Worm (Caenorhabditis elegans) whole organism, L4 larva: ENCODE data around the gene srh-100.
A peak's percentile ranks its signal among the peaks of the same experiment; 100 is the strongest.

ENCODE experiments used
- F10B5.3 ChIP-seq: sonication (generic microtip); optimal IDR thresholded peaks from 2 replicates; lab custom pipeline; 2016; ENCODE audit warnings: mild to moderate bottlenecking, missing genetic modification characterization, missing compliant biosample characterization
- F26F4.8 ChIP-seq: fragments of 200-800 bp; sonication (Bioruptor generic); conservative IDR thresholded peaks from 2 replicates; pipeline ENCODE4 v1.3.6; 2022; ENCODE audit warnings: missing genetic modification characterization, missing compliant biosample characterization
- F37D6.2 ChIP-seq: sonication (generic microtip); optimal IDR thresholded peaks from 2 replicates; lab custom pipeline; 2016; ENCODE audit warnings: mild to moderate bottlenecking, missing genetic modification characterization, missing compliant biosample characterization
- F44E2.7 ChIP-seq: fragments of 200-800 bp; sonication (Bioruptor generic); IDR thresholded peaks from 2 replicates; pipeline ENCODE4 v2.1.2; 2022; ENCODE audit warnings: missing genetic modification characterization, missing compliant biosample characterization
- R02D3.7 ChIP-seq: fragments of 150-350 bp; sonication (generic microtip); optimal IDR thresholded peaks from 3 replicates; lab custom pipeline; 2014; ENCODE audit warnings: missing biosample characterization, missing genetic modification characterization
- T20F7.1 ChIP-seq: fragments of 200-800 bp; sonication (Bioruptor generic); optimal IDR thresholded peaks from 2 replicates; lab custom pipeline; 2018; ENCODE audit warnings: mild to moderate bottlenecking, missing genetic modification characterization, missing compliant biosample characterization
- aly-2 ChIP-seq: sonication (generic microtip); optimal IDR thresholded peaks from 2 replicates; lab custom pipeline; 2018; ENCODE audit warnings: missing biosample characterization, missing genetic modification characterization
- ama-1 ChIP-seq: fragments of 150-350 bp; optimal IDR thresholded peaks from 2 replicates; lab custom pipeline; 2014; ENCODE audit warnings: inconsistent platforms, mixed read lengths
- attf-4 ChIP-seq: sonication (generic microtip); optimal IDR thresholded peaks from 3 replicates; lab custom pipeline; 2017; ENCODE audit warnings: missing biosample characterization, missing genetic modification characterization
- ceh-20 ChIP-seq: fragments of 200-800 bp; sonication (Bioruptor generic); IDR thresholded peaks from 2 replicates; pipeline ENCODE4 v1.3.6; 2022; ENCODE audit warnings: missing genetic modification reagents, missing genetic modification characterization, missing compliant biosample characterization
- ceh-28 ChIP-seq: fragments of 150-350 bp; optimal IDR thresholded peaks from 2 replicates; lab custom pipeline; 2014; ENCODE audit warnings: missing biosample characterization, missing genetic modification reagents, missing genetic modification characterization
- ceh-62 ChIP-seq: sonication (generic microtip); optimal IDR thresholded peaks from 2 replicates; lab custom pipeline; 2017; ENCODE audit warnings: missing biosample characterization, missing genetic modification characterization
- daf-12 ChIP-seq: fragments of 150-350 bp; optimal IDR thresholded peaks from 2 replicates; lab custom pipeline; 2014; ENCODE audit warnings: missing biosample characterization, missing genetic modification reagents, missing genetic modification characterization
- daf-16 ChIP-seq, 3 experiments: sonication (generic microtip); optimal IDR thresholded peaks; 2 replicates each; lab custom pipeline; 2016 to 2017; ENCODE audit warnings: missing genetic modification characterization in 3 of 3, missing genetic modification reagents in 3 of 3, mild to moderate bottlenecking in 2 of 3, missing compliant biosample characterization in 2 of 3, missing biosample characterization in 1 of 3, moderate library complexity in 1 of 3
- dmd-6 ChIP-seq: fragments of 200-800 bp; sonication (Bioruptor generic); IDR thresholded peaks from 2 replicates; pipeline ENCODE4 v1.3.6; 2022; ENCODE audit warnings: missing genetic modification reagents, missing genetic modification characterization, missing compliant biosample characterization
- dpl-1 ChIP-seq: fragments of 150-350 bp; optimal IDR thresholded peaks from 2 replicates; lab custom pipeline; 2014; ENCODE audit warnings: missing biosample characterization, missing genetic modification reagents, missing genetic modification characterization
- duxl-1 ChIP-seq: sonication (generic microtip); optimal IDR thresholded peaks from 2 replicates; lab custom pipeline; 2016; ENCODE audit warnings: mild to moderate bottlenecking, missing genetic modification characterization, moderate library complexity, missing compliant biosample characterization; ENCODE audit not compliant: poor library complexity
- egl-27 ChIP-seq: sonication (generic microtip); optimal IDR thresholded peaks from 3 replicates; lab custom pipeline; 2017; ENCODE audit warnings: missing biosample characterization, missing genetic modification reagents, missing genetic modification characterization
- gei-8 ChIP-seq: fragments of 200-800 bp; sonication (Bioruptor generic); optimal IDR thresholded peaks from 2 replicates; lab custom pipeline; 2018; ENCODE audit warnings: mild to moderate bottlenecking, missing genetic modification characterization, missing compliant biosample characterization
- hlh-11 ChIP-seq: fragments of 200-800 bp; sonication (Bioruptor generic); optimal IDR thresholded peaks from 2 replicates; lab custom pipeline; 2018; ENCODE audit warnings: mild to moderate bottlenecking, missing genetic modification characterization, missing compliant biosample characterization
- hlh-30 ChIP-seq: sonication (generic microtip); optimal IDR thresholded peaks from 2 replicates; lab custom pipeline; 2017; ENCODE audit warnings: antibody characterized with exemption, mild to moderate bottlenecking, missing genetic modification characterization, missing compliant biosample characterization; ENCODE audit not compliant: insufficient read depth
- lin-1 ChIP-seq: fragments of 200-800 bp; sonication (Bioruptor generic); IDR thresholded peaks from 2 replicates; pipeline ENCODE4 v1.3.6; 2022; ENCODE audit warnings: missing genetic modification reagents, missing genetic modification characterization, missing compliant biosample characterization
- lin-13 ChIP-seq: fragments of 150-350 bp; optimal IDR thresholded peaks from 2 replicates; lab custom pipeline; 2014; ENCODE audit warnings: missing biosample characterization, missing genetic modification reagents, missing genetic modification characterization
- lin-38 ChIP-seq: fragments of 200-800 bp; sonication (Bioruptor generic); IDR thresholded peaks from 2 replicates; pipeline ENCODE4 v1.3.6; 2022; ENCODE audit warnings: missing genetic modification reagents, missing genetic modification characterization, missing compliant biosample characterization
- lir-3 ChIP-seq: sonication (generic microtip); optimal IDR thresholded peaks from 2 replicates; lab custom pipeline; 2016; ENCODE audit warnings: mild to moderate bottlenecking, missing genetic modification characterization, missing compliant biosample characterization
- mdt-29 ChIP-seq: fragments of 200-800 bp; sonication (Bioruptor generic); IDR thresholded peaks from 2 replicates; pipeline ENCODE4 v1.3.6; 2022; ENCODE audit warnings: missing genetic modification reagents, missing genetic modification characterization, missing compliant biosample characterization
- mes-2 ChIP-seq: sonication (generic microtip); optimal IDR thresholded peaks from 2 replicates; lab custom pipeline; 2016; ENCODE audit warnings: missing genotype, mild to moderate bottlenecking, missing genetic modification characterization, missing compliant biosample characterization; ENCODE audit not compliant: poor library complexity, severe bottlenecking
- mxl-2 ChIP-seq: fragments of 200-800 bp; sonication (Bioruptor generic); conservative IDR thresholded peaks from 2 replicates; pipeline ENCODE4 v1.3.6; 2022; ENCODE audit warnings: missing genetic modification reagents, missing genetic modification characterization, missing compliant biosample characterization
- mxl-3 ChIP-seq: fragments of 200-800 bp; sonication (Bioruptor generic); optimal IDR thresholded peaks from 2 replicates; lab custom pipeline; 2018; ENCODE audit warnings: mild to moderate bottlenecking, missing genetic modification characterization, missing compliant biosample characterization
- nhr-102 ChIP-seq: sonication (generic microtip); optimal IDR thresholded peaks from 2 replicates; lab custom pipeline; 2016; ENCODE audit warnings: mild to moderate bottlenecking, missing genetic modification characterization, moderate library complexity, missing compliant biosample characterization
- nhr-111 ChIP-seq: fragments of 200-800 bp; sonication (Bioruptor generic); optimal IDR thresholded peaks from 2 replicates; lab custom pipeline; 2018; ENCODE audit warnings: mild to moderate bottlenecking, missing genetic modification characterization, missing compliant biosample characterization
- nhr-237 ChIP-seq: sonication (generic microtip); optimal IDR thresholded peaks from 2 replicates; lab custom pipeline; 2017; ENCODE audit warnings: missing biosample characterization, missing genetic modification characterization
- nhr-25 ChIP-seq: sonication (generic microtip); optimal IDR thresholded peaks from 2 replicates; lab custom pipeline; 2017; ENCODE audit warnings: missing genetic modification characterization, mild to moderate bottlenecking, missing compliant biosample characterization, antibody characterized with exemption, moderate library complexity, borderline replicate concordance; ENCODE audit not compliant: insufficient read depth
- nhr-28 ChIP-seq: fragments of 150-350 bp; optimal IDR thresholded peaks from 2 replicates; lab custom pipeline; 2014; ENCODE audit warnings: missing biosample characterization, missing genetic modification characterization
- nhr-76 ChIP-seq: fragments of 150-350 bp; optimal IDR thresholded peaks from 2 replicates; lab custom pipeline; 2014; ENCODE audit warnings: missing biosample characterization, missing genetic modification characterization
- nhr-77 ChIP-seq: fragments of 150-350 bp; optimal IDR thresholded peaks from 2 replicates; lab custom pipeline; 2014; ENCODE audit warnings: missing biosample characterization, missing genetic modification characterization
- pha-4 ChIP-seq, 2 experiments: fragments of 150-350 bp in 1 of 2; fragments of 200-800 bp in 1 of 2; sonication (Bioruptor generic) in 1 of 2; IDR thresholded peaks in 1 of 2; optimal IDR thresholded peaks in 1 of 2; 2 replicates each; pipeline versions ENCODE4 v1.3.6 to Lab custom; 2014 to 2022; ENCODE audit warnings: missing genetic modification characterization in 2 of 2, missing genetic modification reagents in 2 of 2, missing biosample characterization in 1 of 2, missing compliant biosample characterization in 1 of 2
- pqm-1 ChIP-seq: sonication (generic microtip); optimal IDR thresholded peaks from 2 replicates; lab custom pipeline; 2017; ENCODE audit warnings: missing biosample characterization, missing genetic modification characterization
- set-16 ChIP-seq: fragments of 200-800 bp; sonication (Bioruptor generic); IDR thresholded peaks from 2 replicates; pipeline ENCODE4 v1.3.6; 2022; ENCODE audit warnings: missing genetic modification reagents, missing genetic modification characterization, missing compliant biosample characterization
- skn-1 ChIP-seq: fragments of 150-350 bp; optimal IDR thresholded peaks from 2 replicates; lab custom pipeline; 2014; ENCODE audit warnings: missing biosample characterization, missing genetic modification characterization
- snpc-1.2 ChIP-seq: fragments of 200-800 bp; sonication (Bioruptor generic); IDR thresholded peaks from 2 replicates; pipeline ENCODE4 v1.3.6; 2022; ENCODE audit warnings: missing genetic modification reagents, missing genetic modification characterization, missing compliant biosample characterization
- spr-1 ChIP-seq: sonication (generic microtip); optimal IDR thresholded peaks from 2 replicates; lab custom pipeline; 2016; ENCODE audit warnings: mild to moderate bottlenecking, missing genetic modification characterization, missing compliant biosample characterization
- tag-97 ChIP-seq: fragments of 200-800 bp; sonication (Bioruptor generic); IDR thresholded peaks from 2 replicates; pipeline ENCODE4 v1.3.6; 2022; ENCODE audit warnings: missing genetic modification characterization, missing compliant biosample characterization
- unc-39 ChIP-seq: sonication (generic microtip); optimal IDR thresholded peaks from 2 replicates; lab custom pipeline; 2017; ENCODE audit warnings: missing biosample characterization, missing genetic modification characterization
- unc-62 ChIP-seq, 3 experiments: fragments of 150-350 bp in 1 of 3; sonication (generic microtip); optimal IDR thresholded peaks in 2 of 3; peaks in 1 of 3; 1 replicate in 1 of 3; 2 replicates in 2 of 3; lab custom pipeline; 2014 to 2017; ENCODE audit warnings: missing biosample characterization in 3 of 3, missing genetic modification characterization in 3 of 3, missing genetic modification reagents in 3 of 3, missing genotype in 1 of 3
- ztf-11 ChIP-seq: fragments of 150-350 bp; optimal IDR thresholded peaks from 2 replicates; lab custom pipeline; 2014; ENCODE audit warnings: missing biosample characterization, missing genetic modification characterization
- ztf-7 ChIP-seq: fragments of 150-350 bp; optimal IDR thresholded peaks from 2 replicates; lab custom pipeline; 2014; ENCODE audit warnings: missing biosample characterization, missing genetic modification characterization

Gene srh-100

ce11 chrII:3684487-3685067, 29.9 kb downstream of the srh-100 start:
- TF ChIP-seq daf-16 (GFP tag; optimal IDR thresholded peaks at IDR 0.05; lab: Kevin White, UChicago) (no peak), daf-16 (tag; optimal IDR thresholded peaks at IDR 0.05; lab: Kevin White, UChicago) (peak; percentile 21), set-16 (GFP tag; lab: Robert Waterston, UW) (no peak), ztf-7 (tag; lab: Kevin White, UChicago) (no peak), pha-4 (GFP tag; IDR thresholded peaks at IDR 0.05; lab: Robert Waterston, UW) (no peak), pha-4 (tag; optimal IDR thresholded peaks at IDR 0.05; lab: Kevin White, UChicago) (no peak), attf-4 (tag; lab: Kevin White, UChicago) (no peak), dpl-1 (no peak), ceh-62 (no peak), dmd-6 (peak; percentile 42; the same call in 1 of the 2 replicates), tag-97 (GFP tag; lab: Robert Waterston, UW) (no peak), duxl-1 (tag; lab: Kevin White, UChicago) (no peak), lir-3 (no peak), egl-27 (tag; lab: Kevin White, UChicago) (no peak), ceh-28 (peak; percentile 40), nhr-111 (GFP tag; lab: Kevin White, UChicago) (no peak), F44E2.7 (no peak), daf-12 (tag; lab: Kevin White, UChicago) (no peak), nhr-237 (tag; lab: Kevin White, UChicago) (no peak), mes-2 (tag; lab: Kevin White, UChicago) (no peak), aly-2 (no peak), skn-1 (tag; lab: Kevin White, UChicago) (no peak), pqm-1 (tag; lab: Kevin White, UChicago) (peak; percentile 5), unc-62 (GFP tag; optimal IDR thresholded peaks at IDR 0.05 in 1 of 2; lab: Kevin White, UChicago) (no peak), unc-62 (tag; optimal IDR thresholded peaks at IDR 0.05; lab: Kevin White, UChicago) (no peak), snpc-1.2 (GFP tag; lab: Robert Waterston, UW) (no peak), nhr-76 (no peak)

- TF ChIP-seq F26F4.8 (GFP tag; lab: Robert Waterston, UW) (no peak), mxl-2 (GFP tag; lab: Robert Waterston, UW) (no peak), ceh-62 (no peak), nhr-28 (tag; lab: Kevin White, UChicago) (peak; percentile 71), R02D3.7 (peak; percentile 45), ztf-11 (no peak), mes-2 (tag; lab: Kevin White, UChicago) (peak; percentile 86), gei-8 (GFP tag; lab: Kevin White, UChicago) (no peak), hlh-11 (peak; percentile 74), mdt-29 (GFP tag; lab: Robert Waterston, UW) (no peak), nhr-102 (no peak), nhr-25 (tag; lab: Kevin White, UChicago) (peak; percentile 9), nhr-77 (tag; lab: Kevin White, UChicago) (peak; percentile 8), ama-1 (lab: Kevin White, UChicago) (no peak), duxl-1 (tag; lab: Kevin White, UChicago) (peak; percentile 85), daf-12 (tag; lab: Kevin White, UChicago) (no peak), F37D6.2 (tag; lab: Kevin White, UChicago) (no peak), F10B5.3 (tag; lab: Kevin White, UChicago) (no peak), pqm-1 (tag; lab: Kevin White, UChicago) (peak; percentile 3), dpl-1 (peak; percentile 93), nhr-111 (GFP tag; lab: Kevin White, UChicago) (no peak), mxl-3 (GFP tag; lab: Kevin White, UChicago) (peak; percentile 63), lir-3 (no peak), T20F7.1 (no peak), ceh-20 (GFP tag; lab: Robert Waterston, UW) (peak; percentile 24; the same call in 1 of the 2 replicates), spr-1 (tag; lab: Kevin White, UChicago) (no peak), lin-38 (GFP tag; lab: Robert Waterston, UW) (no peak), dmd-6 (peak; percentile 63), lin-13 (GFP tag; lab: Kevin White, UChicago) (peak; percentile 41), hlh-30 (tag; lab: Kevin White, UChicago) (peak; percentile 100), lin-1 (no peak), unc-39 (tag; lab: Kevin White, UChicago) (no peak)
These were observed 31.7 kb downstream of the srh-100 start, which contains the start of gene F19B10.1 for ce11 chrII:3682770-3683234. TSS of gene F19B10.1 (plus strand) at chrII:3683184.
